Fruit fly (Drosophila melanogaster) whole organism, embryonic: ENCODE results near the gene CG12594.

Experiments used
- BtbVII ChIP-seq: fragments of 200-800 bp; sonication (Bioruptor generic); optimal IDR thresholded peaks from 3 replicates; lab custom pipeline; 2017; ENCODE audit warnings: missing biosample characterization, mild to moderate bottlenecking, missing genetic modification characterization
- CG10979 ChIP-seq: fragments of 200-800 bp; sonication (Bioruptor generic); optimal IDR thresholded peaks from 2 replicates; lab custom pipeline; 2018; ENCODE audit warnings: missing biosample characterization, mild to moderate bottlenecking, missing genetic modification characterization, moderate library complexity
- CG12391 ChIP-seq: fragments of 200-800 bp; sonication (Bioruptor generic); optimal IDR thresholded peaks from 3 replicates; lab custom pipeline; 2018; ENCODE audit warnings: missing biosample characterization, mild to moderate bottlenecking, missing genetic modification characterization, moderate library complexity
- CG17912 ChIP-seq: fragments of 200-800 bp; sonication (Bioruptor generic); optimal IDR thresholded peaks from 2 replicates; lab custom pipeline; 2018; ENCODE audit warnings: missing biosample characterization, mild to moderate bottlenecking, missing genetic modification characterization
- CG30431 ChIP-seq: fragments of 200-800 bp; sonication (Bioruptor generic); optimal IDR thresholded peaks from 2 replicates; lab custom pipeline; 2017; ENCODE audit warnings: missing biosample characterization, missing genetic modification characterization
- CG4282 ChIP-seq: fragments of 200-800 bp; sonication (Bioruptor generic); optimal IDR thresholded peaks from 2 replicates; lab custom pipeline; 2016; ENCODE audit warnings: missing biosample characterization, missing genetic modification characterization
- CG7372 ChIP-seq: fragments of 200-800 bp; sonication (Bioruptor generic); IDR thresholded peaks from 2 replicates; pipeline ENCODE4 v1.3.6; 2022; ENCODE audit warnings: missing biosample characterization, missing genetic modification characterization
- CG8388 ChIP-seq: fragments of 200-800 bp; sonication (Bioruptor generic); optimal IDR thresholded peaks from 2 replicates; lab custom pipeline; 2019; ENCODE audit warnings: missing biosample characterization, mild to moderate bottlenecking, missing genetic modification characterization, moderate library complexity
- D19B ChIP-seq: fragments of 200-800 bp; sonication (Bioruptor generic); optimal IDR thresholded peaks from 2 replicates; lab custom pipeline; 2017; ENCODE audit warnings: missing biosample characterization, mild to moderate bottlenecking, missing genetic modification characterization
- HmgZ ChIP-seq: fragments of 200-800 bp; sonication (Bioruptor generic); optimal IDR thresholded peaks from 2 replicates; lab custom pipeline; 2018; ENCODE audit warnings: missing biosample characterization, mild to moderate bottlenecking, missing genetic modification characterization
- h ChIP-seq: fragments of >200 bp; optimal IDR thresholded peaks from 2 replicates; lab custom pipeline; 2017
- rib ChIP-seq: fragments of 200-800 bp; sonication (Bioruptor generic); IDR thresholded peaks from 2 replicates; pipeline ENCODE4 v1.3.6; 2022; ENCODE audit warnings: missing biosample characterization, missing genetic modification characterization
- slp2 ChIP-seq: fragments of 200-800 bp; sonication (Bioruptor generic); optimal IDR thresholded peaks from 2 replicates; lab custom pipeline; 2016; ENCODE audit warnings: missing biosample characterization, missing genetic modification characterization

DNA sequence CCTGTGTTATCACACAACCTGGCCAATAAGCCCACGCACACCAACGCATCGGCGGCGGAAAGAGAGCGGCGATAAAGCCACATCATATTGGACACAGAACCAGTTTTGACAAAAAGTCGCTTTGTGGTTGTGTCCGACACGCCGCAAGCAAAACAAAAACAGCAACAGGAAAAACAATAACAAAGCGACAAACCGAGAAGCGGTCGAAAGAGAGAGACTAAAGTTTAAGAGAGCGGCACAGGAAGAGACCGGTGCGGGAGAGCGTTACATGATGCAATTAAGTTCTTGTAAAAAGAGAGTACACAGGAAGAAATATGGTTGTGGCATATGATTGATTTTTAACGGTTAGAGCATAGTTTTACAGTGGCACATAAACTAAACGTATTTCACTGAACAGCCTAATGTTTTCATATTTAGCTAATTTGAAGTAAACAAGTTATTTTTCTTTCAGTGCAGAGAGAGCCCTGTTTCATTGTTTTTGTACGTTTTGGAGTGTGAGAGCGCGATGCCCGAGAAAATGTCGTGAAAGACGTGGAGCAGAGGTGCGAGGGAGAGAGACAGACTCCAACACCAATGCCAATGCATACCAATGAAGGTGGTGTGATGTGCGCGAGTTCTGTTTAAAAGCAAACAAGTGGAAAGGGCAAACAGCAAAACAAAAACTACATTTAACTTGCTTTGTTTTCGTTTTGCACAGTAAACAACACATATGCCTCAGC is 39.3 kb downstream of the CG12594 start:
- TF ChIP-seq CG10979 (peak; percentile 100), slp2 (peak; percentile 100), CG12391 (tag; lab: Kevin White, UChicago) (peak; percentile 100), CG8388 (GFP tag; lab: Kevin White, UChicago) (peak; percentile 100), CG17912 (GFP tag; lab: Kevin White, UChicago) (peak; percentile 99), CG7372 (GFP tag; lab: Robert Waterston, UW) (no peak), CG30431 (GFP tag; lab: Kevin White, UChicago) (peak; percentile 100), HmgZ (tag; lab: Kevin White, UChicago) (peak; percentile 100), rib (GFP tag; lab: Robert Waterston, UW) (no peak), CG4282 (GFP tag; lab: Kevin White, UChicago) (peak; percentile 100), h (no peak), BtbVII (GFP tag; lab: Kevin White, UChicago) (peak; percentile 100), D19B (GFP tag; lab: Kevin White, UChicago) (peak; percentile 98)
